Worm (Caenorhabditis elegans) whole organism, late embryonic: ENCODE results near the gene rpn-11.

Experiments used
- C08G9.2 ChIP-seq: sonication (generic microtip); optimal IDR thresholded peaks from 2 replicates; lab custom pipeline; 2016; ENCODE audit warnings: mild to moderate bottlenecking, missing genetic modification characterization, moderate library complexity, missing compliant biosample characterization
- C38D4.7 ChIP-seq: fragments of 200-800 bp; sonication (Bioruptor generic); optimal IDR thresholded peaks from 2 replicates; lab custom pipeline; 2018; ENCODE audit warnings: mild to moderate bottlenecking, missing genetic modification characterization, moderate library complexity, missing compliant biosample characterization
- K02D7.2 ChIP-seq: sonication (generic microtip); optimal IDR thresholded peaks from 2 replicates; lab custom pipeline; 2017; ENCODE audit warnings: mild to moderate bottlenecking, missing genetic modification characterization, missing compliant biosample characterization
- K09A11.1 ChIP-seq: sonication (generic microtip); optimal IDR thresholded peaks from 2 replicates; lab custom pipeline; 2017; ENCODE audit warnings: antibody characterized with exemption, mild to moderate bottlenecking, missing genetic modification characterization, missing compliant biosample characterization; ENCODE audit not compliant: insufficient read depth
- Y22D7AL.16 ChIP-seq: sonication (generic microtip); optimal IDR thresholded peaks from 2 replicates; lab custom pipeline; 2016; ENCODE audit warnings: missing genetic modification characterization, missing compliant biosample characterization
- ahr-1 ChIP-seq: sonication (generic microtip); optimal IDR thresholded peaks from 2 replicates; lab custom pipeline; 2016; ENCODE audit warnings: missing genetic modification characterization, missing compliant biosample characterization
- ceh-14 ChIP-seq: sonication (generic microtip); optimal IDR thresholded peaks from 2 replicates; lab custom pipeline; 2016; ENCODE audit warnings: missing genotype, missing genetic modification characterization, missing compliant biosample characterization
- ceh-2 ChIP-seq: sonication (generic microtip); optimal IDR thresholded peaks from 2 replicates; lab custom pipeline; 2016; ENCODE audit warnings: missing genotype, missing genetic modification characterization, missing compliant biosample characterization
- ceh-22 ChIP-seq: sonication (generic microtip); optimal IDR thresholded peaks from 2 replicates; lab custom pipeline; 2017; ENCODE audit warnings: missing biosample characterization, missing genetic modification characterization
- ceh-30 ChIP-seq: fragments of 150-350 bp; optimal IDR thresholded peaks from 2 replicates; lab custom pipeline; 2014; ENCODE audit warnings: missing biosample characterization, missing genetic modification characterization
- ceh-31 ChIP-seq: sonication (generic microtip); optimal IDR thresholded peaks from 2 replicates; lab custom pipeline; 2016; ENCODE audit warnings: missing genetic modification characterization, missing compliant biosample characterization
- ceh-34 ChIP-seq: sonication (generic microtip); optimal IDR thresholded peaks from 2 replicates; lab custom pipeline; 2016; ENCODE audit warnings: mild to moderate bottlenecking, missing genetic modification characterization, missing compliant biosample characterization
- ceh-45 ChIP-seq: fragments of 200-800 bp; sonication (Bioruptor generic); IDR thresholded peaks from 2 replicates; pipeline ENCODE4 v1.3.6; 2022; ENCODE audit warnings: missing genetic modification reagents, missing genetic modification characterization, missing compliant biosample characterization
- ceh-9 ChIP-seq: sonication (generic microtip); optimal IDR thresholded peaks from 2 replicates; lab custom pipeline; 2016; ENCODE audit warnings: mild to moderate bottlenecking, missing genetic modification characterization, inconsistent platforms, missing compliant biosample characterization
- che-1 ChIP-seq: sonication (generic microtip); optimal IDR thresholded peaks from 2 replicates; lab custom pipeline; 2016; ENCODE audit warnings: mild to moderate bottlenecking, missing genetic modification characterization, missing compliant biosample characterization
- dmd-4 ChIP-seq: sonication (generic microtip); optimal IDR thresholded peaks from 2 replicates; lab custom pipeline; 2016; ENCODE audit warnings: borderline replicate concordance, missing genetic modification characterization, missing compliant biosample characterization
- elt-2 ChIP-seq: sonication (generic microtip); optimal IDR thresholded peaks from 2 replicates; lab custom pipeline; 2016; ENCODE audit warnings: missing genetic modification reagents, missing genetic modification characterization, missing compliant biosample characterization
- ets-4 ChIP-seq: sonication (generic microtip); optimal IDR thresholded peaks from 2 replicates; lab custom pipeline; 2016; ENCODE audit warnings: missing genetic modification characterization, missing compliant biosample characterization
- eyg-1 ChIP-seq: sonication (generic microtip); optimal IDR thresholded peaks from 2 replicates; lab custom pipeline; 2016; ENCODE audit warnings: missing genotype, missing genetic modification characterization, missing compliant biosample characterization
- fax-1 ChIP-seq: sonication (generic microtip); optimal IDR thresholded peaks from 2 replicates; lab custom pipeline; 2016; ENCODE audit warnings: missing genotype, missing genetic modification characterization, missing compliant biosample characterization
- fkh-6 ChIP-seq: sonication (generic microtip); optimal IDR thresholded peaks from 2 replicates; lab custom pipeline; 2016; ENCODE audit warnings: missing genetic modification characterization, missing compliant biosample characterization
- gmeb-2 ChIP-seq: sonication (generic microtip); optimal IDR thresholded peaks from 2 replicates; lab custom pipeline; 2016; ENCODE audit warnings: missing genetic modification characterization, inconsistent platforms, missing compliant biosample characterization
- hlh-15 ChIP-seq: sonication (generic microtip); optimal IDR thresholded peaks from 2 replicates; lab custom pipeline; 2016; ENCODE audit warnings: missing genetic modification characterization, missing compliant biosample characterization
- hlh-30 ChIP-seq: sonication (generic microtip); optimal IDR thresholded peaks from 2 replicates; lab custom pipeline; 2017; ENCODE audit warnings: antibody characterized with exemption, missing genetic modification characterization, missing compliant biosample characterization; ENCODE audit not compliant: insufficient read depth
- lim-6 ChIP-seq: sonication (generic microtip); optimal IDR thresholded peaks from 2 replicates; lab custom pipeline; 2016; ENCODE audit warnings: missing genetic modification characterization, missing compliant biosample characterization
- madf-2 ChIP-seq: sonication (generic microtip); optimal IDR thresholded peaks from 2 replicates; lab custom pipeline; 2017; ENCODE audit warnings: missing genetic modification characterization, missing compliant biosample characterization
- npax-4 ChIP-seq: sonication (generic microtip); optimal IDR thresholded peaks from 2 replicates; lab custom pipeline; 2016; ENCODE audit warnings: missing genetic modification characterization, missing compliant biosample characterization
- pqm-1 ChIP-seq: sonication (generic microtip); optimal IDR thresholded peaks from 2 replicates; lab custom pipeline; 2016; ENCODE audit warnings: missing genetic modification characterization, missing compliant biosample characterization
- ref-2 ChIP-seq: sonication (generic microtip); optimal IDR thresholded peaks from 2 replicates; lab custom pipeline; 2016; ENCODE audit warnings: missing genetic modification characterization, missing compliant biosample characterization
- sdc-2 ChIP-seq: sonication (generic microtip); optimal IDR thresholded peaks from 2 replicates; lab custom pipeline; 2016; ENCODE audit warnings: missing genotype, missing genetic modification characterization, missing compliant biosample characterization
- sox-2 ChIP-seq: fragments of 200-800 bp; sonication (Bioruptor generic); IDR thresholded peaks from 2 replicates; pipeline ENCODE4 v1.3.6; 2022; ENCODE audit warnings: missing genetic modification reagents, missing genetic modification characterization, missing compliant biosample characterization
- syd-9 ChIP-seq: sonication (generic microtip); optimal IDR thresholded peaks from 2 replicates; lab custom pipeline; 2016; ENCODE audit warnings: mild to moderate bottlenecking, missing genetic modification characterization, moderate library complexity, missing compliant biosample characterization
- tbx-2 ChIP-seq: sonication (generic microtip); optimal IDR thresholded peaks from 2 replicates; lab custom pipeline; 2016; ENCODE audit warnings: missing genetic modification characterization, missing compliant biosample characterization
- tbx-7 ChIP-seq: sonication (generic microtip); optimal IDR thresholded peaks from 2 replicates; lab custom pipeline; 2016; ENCODE audit warnings: missing genotype, missing genetic modification characterization, missing compliant biosample characterization
- unc-3 ChIP-seq, 2 experiments: fragments of 200-800 bp in 1 of 2; sonication (Bioruptor generic) in 1 of 2; sonication (generic microtip) in 1 of 2; conservative IDR thresholded peaks in 1 of 2; optimal IDR thresholded peaks in 1 of 2; 2 replicates each; pipeline versions ENCODE4 v1.3.6 to Lab custom; 2016 to 2022; ENCODE audit warnings: missing compliant biosample characterization in 2 of 2, missing genetic modification characterization in 2 of 2, missing genetic modification reagents in 1 of 2
- unc-86 ChIP-seq: sonication (generic microtip); optimal IDR thresholded peaks from 2 replicates; lab custom pipeline; 2016; ENCODE audit warnings: missing genetic modification characterization, missing compliant biosample characterization
- zip-5 ChIP-seq: sonication (generic microtip); optimal IDR thresholded peaks from 2 replicates; lab custom pipeline; 2016; ENCODE audit warnings: missing genetic modification characterization, missing compliant biosample characterization
- ztf-16 ChIP-seq: sonication (generic microtip); optimal IDR thresholded peaks from 2 replicates; lab custom pipeline; 2017; ENCODE audit warnings: missing genetic modification characterization, missing compliant biosample characterization

rpn-11 gene

ce11 chrII:4028276-4028675 is 16.1 kb downstream of the rpn-11 start, which contains the start of gene K07D4.9:
Gene K07D4.9, plus strand, starts transcription at chrII:4028576.
- TF ChIP-seq ceh-14 (tag; lab: Kevin White, UChicago) (no peak), C38D4.7 (GFP tag; lab: Kevin White, UChicago) (no peak)
- TF ChIP-seq, all 69 proteins: peak for 0

DNA sequence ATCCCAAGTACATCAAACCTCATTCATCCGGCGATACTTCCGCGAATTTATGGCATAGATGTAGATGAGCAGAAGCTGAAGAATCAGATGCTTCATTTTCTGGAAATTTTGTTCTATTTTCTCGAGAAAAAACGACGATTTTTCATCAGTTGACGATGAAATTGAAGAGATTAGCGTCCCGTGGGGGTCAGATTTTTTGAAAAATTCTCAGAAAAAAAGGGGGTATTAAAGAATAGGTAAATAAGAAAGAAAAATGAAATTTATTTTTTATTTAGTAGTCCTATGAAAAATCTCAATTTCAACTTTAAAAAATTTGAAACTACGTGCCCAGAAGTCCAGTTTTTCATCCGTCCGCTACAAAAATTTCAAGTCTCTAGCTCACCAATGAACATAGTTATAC is 18.9 kb downstream of the rpn-11 start, which contains the start of gene K07D4.5:
Gene K07D4.5 (minus strand): TSS at position 101 of the 400 bp plus-strand sequence.
- TF ChIP-seq ceh-30 (tag; lab: Kevin White, UChicago) (no peak), sdc-2 (no peak), ref-2 (tag; lab: Kevin White, UChicago) (no peak), ceh-34 (tag; lab: Kevin White, UChicago) (no peak), dmd-4 (no peak), npax-4 (tag; lab: Kevin White, UChicago) (no peak), hlh-15 (tag; lab: Kevin White, UChicago) (no peak), Y22D7AL.16 (tag; lab: Kevin White, UChicago) (no peak), fkh-6 (no peak), tbx-7 (tag; lab: Kevin White, UChicago) (no peak), K09A11.1 (no peak), ceh-9 (tag; lab: Kevin White, UChicago) (no peak), eyg-1 (tag; lab: Kevin White, UChicago) (no peak), madf-2 (tag; lab: Kevin White, UChicago) (no peak), tbx-2 (tag; lab: Kevin White, UChicago) (no peak), pqm-1 (no peak)
- TF ChIP-seq, all 69 proteins: peak for 0

ce11 chrII:4018617-4019016 is 25.7 kb downstream of the rpn-11 start, which contains the start of gene K07D4.6:
Gene K07D4.6, minus strand, starts transcription at chrII:4018717.
- TF ChIP-seq fax-1 (no peak), ceh-2 (tag; lab: Kevin White, UChicago) (no peak), madf-2 (tag; lab: Kevin White, UChicago) (no peak), che-1 (no peak), gmeb-2 (tag; lab: Kevin White, UChicago) (no peak), unc-86 (tag; lab: Kevin White, UChicago) (no peak), hlh-30 (tag; lab: Kevin White, UChicago) (no peak), ceh-22 (no peak), ahr-1 (no peak), unc-3 (GFP tag; conservative IDR thresholded peaks at IDR 0.05; lab: Robert Waterston, UW) (no peak), unc-3 (tag; optimal IDR thresholded peaks at IDR 0.05; lab: Kevin White, UChicago) (no peak), ztf-16 (tag; lab: Kevin White, UChicago) (no peak), lim-6 (tag; lab: Kevin White, UChicago) (no peak), C08G9.2 (tag; lab: Kevin White, UChicago) (no peak), K02D7.2 (tag; lab: Kevin White, UChicago) (no peak), npax-4 (tag; lab: Kevin White, UChicago) (no peak), zip-5 (no peak), ceh-31 (no peak), sox-2 (GFP tag; lab: Robert Waterston, UW) (no peak)
- TF ChIP-seq, all 69 proteins: peak for 0

DNA sequence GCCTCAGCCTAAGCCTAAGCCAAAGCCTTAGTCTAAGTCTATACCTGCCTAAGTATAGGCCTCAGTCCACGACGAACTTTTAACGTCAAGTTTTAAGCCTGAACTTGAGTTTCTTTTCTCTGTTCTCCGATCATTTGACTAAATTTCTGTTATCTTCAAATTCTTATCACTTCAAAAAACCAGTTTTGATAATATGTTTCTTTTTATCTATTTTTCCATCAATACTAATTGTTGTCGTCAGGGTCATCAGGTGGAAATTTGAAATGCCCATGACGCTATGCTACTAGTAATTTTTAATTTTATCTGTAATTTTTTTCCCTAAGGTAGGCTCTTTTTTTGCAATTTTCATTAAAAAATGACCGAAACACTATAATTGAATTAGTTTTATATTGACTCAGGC is 32.8 kb downstream of the rpn-11 start:
- TF ChIP-seq elt-2 (tag; lab: Kevin White, UChicago) (peak; percentile 42), ceh-45 (no peak)

- TF ChIP-seq ets-4 (no peak), madf-2 (tag; lab: Kevin White, UChicago) (no peak), syd-9 (tag; lab: Kevin White, UChicago) (no peak), unc-86 (tag; lab: Kevin White, UChicago) (no peak)
These were observed 36.4 kb downstream of the rpn-11 start for ce11 chrII:4007972-4008371.
